Worm (Caenorhabditis elegans) whole organism, young adult: ENCODE results near the gene spe-45.

Source experiments
- B0019.2 ChIP-seq: fragments of 200-800 bp; sonication (Bioruptor generic); conservative IDR thresholded peaks from 2 replicates; pipeline ENCODE4 v1.3.6; 2022; ENCODE audit warnings: missing genetic modification reagents, missing genetic modification characterization, missing compliant biosample characterization
- C17E4.6 ChIP-seq: fragments of 200-800 bp; sonication (Bioruptor generic); IDR thresholded peaks from 2 replicates; pipeline ENCODE4 v1.3.6; 2022; ENCODE audit warnings: missing genetic modification reagents, missing genetic modification characterization, missing compliant biosample characterization
- F23B12.7 ChIP-seq: sonication (generic microtip); optimal IDR thresholded peaks from 2 replicates; lab custom pipeline; 2017; ENCODE audit warnings: missing genetic modification characterization, mild to moderate bottlenecking, missing compliant biosample characterization, antibody characterized with exemption, moderate library complexity; ENCODE audit not compliant: insufficient read depth
- F52B5.7 ChIP-seq: sonication (generic microtip); optimal IDR thresholded peaks from 2 replicates; lab custom pipeline; 2016; ENCODE audit warnings: mild to moderate bottlenecking, missing genetic modification characterization, missing compliant biosample characterization
- F55B11.4 ChIP-seq: sonication (generic microtip); optimal IDR thresholded peaks from 2 replicates; lab custom pipeline; 2016; ENCODE audit warnings: missing compliant biosample characterization, missing genetic modification characterization, borderline replicate concordance; ENCODE audit not compliant: insufficient read depth
- F57A8.1 ChIP-seq: fragments of 200-800 bp; sonication (Bioruptor generic); optimal IDR thresholded peaks from 2 replicates; lab custom pipeline; 2018; ENCODE audit warnings: mild to moderate bottlenecking, missing genetic modification characterization, moderate library complexity, missing compliant biosample characterization
- F57C9.4 ChIP-seq: sonication (generic microtip); optimal IDR thresholded peaks from 2 replicates; lab custom pipeline; 2017; ENCODE audit warnings: mild to moderate bottlenecking, missing genetic modification characterization, missing compliant biosample characterization
- K11D2.4 ChIP-seq: fragments of 200-800 bp; sonication (Bioruptor generic); IDR thresholded peaks from 2 replicates; pipeline ENCODE4 v1.3.6; 2022; ENCODE audit warnings: missing genetic modification reagents, missing genetic modification characterization, missing compliant biosample characterization
- K12H6.12 ChIP-seq: fragments of 200-800 bp; sonication (Bioruptor generic); optimal IDR thresholded peaks from 2 replicates; lab custom pipeline; 2018; ENCODE audit warnings: mild to moderate bottlenecking, missing genetic modification characterization, missing compliant biosample characterization
- Y67H2A.10 ChIP-seq: fragments of 200-800 bp; sonication (Bioruptor generic); conservative IDR thresholded peaks from 2 replicates; pipeline ENCODE4 v1.3.6; 2022; ENCODE audit warnings: missing genetic modification reagents, missing genetic modification characterization, missing compliant biosample characterization
- ZK185.1 ChIP-seq: sonication (generic microtip); optimal IDR thresholded peaks from 2 replicates; lab custom pipeline; 2016; ENCODE audit warnings: mild to moderate bottlenecking, missing genetic modification characterization, missing compliant biosample characterization; ENCODE audit not compliant: poor library complexity, severe bottlenecking
- akir-1 ChIP-seq: fragments of 200-800 bp; sonication (Bioruptor generic); optimal IDR thresholded peaks from 2 replicates; lab custom pipeline; 2018; ENCODE audit warnings: mild to moderate bottlenecking, missing genetic modification characterization, moderate library complexity, missing compliant biosample characterization
- atf-7 ChIP-seq: sonication (generic microtip); optimal IDR thresholded peaks from 2 replicates; lab custom pipeline; 2017; ENCODE audit warnings: mild to moderate bottlenecking, missing genetic modification characterization, missing compliant biosample characterization
- athp-1 ChIP-seq: sonication (generic microtip); optimal IDR thresholded peaks from 2 replicates; lab custom pipeline; 2017; ENCODE audit warnings: mild to moderate bottlenecking, missing genetic modification characterization, missing compliant biosample characterization
- attf-6 ChIP-seq: fragments of 200-800 bp; sonication (Bioruptor generic); IDR thresholded peaks from 2 replicates; pipeline ENCODE4 v1.3.6; 2022; ENCODE audit warnings: missing genetic modification reagents, missing genetic modification characterization, missing compliant biosample characterization
- ccch-3 ChIP-seq: fragments of 200-800 bp; sonication (Bioruptor generic); optimal IDR thresholded peaks from 2 replicates; lab custom pipeline; 2018; ENCODE audit warnings: mild to moderate bottlenecking, missing genetic modification characterization, missing compliant biosample characterization
- cebp-2 ChIP-seq: fragments of 200-800 bp; sonication (Bioruptor generic); IDR thresholded peaks from 2 replicates; pipeline ENCODE4 v1.3.6; 2022; ENCODE audit warnings: missing genetic modification characterization, missing compliant biosample characterization
- ceh-100 ChIP-seq: fragments of 200-800 bp; sonication (Bioruptor generic); IDR thresholded peaks from 2 replicates; pipeline ENCODE4 v1.3.6; 2022; ENCODE audit warnings: missing genetic modification reagents, missing genetic modification characterization, missing compliant biosample characterization
- chd-7 ChIP-seq: sonication (generic microtip); optimal IDR thresholded peaks from 2 replicates; lab custom pipeline; 2016; ENCODE audit warnings: mild to moderate bottlenecking, missing genetic modification characterization, moderate library complexity, missing compliant biosample characterization
- dox-1 ChIP-seq: fragments of 200-800 bp; sonication (Bioruptor generic); IDR thresholded peaks from 2 replicates; pipeline ENCODE4 v1.3.6; 2022; ENCODE audit warnings: missing genetic modification reagents, missing genetic modification characterization, missing compliant biosample characterization
- efl-1 ChIP-seq: fragments of 150-350 bp; optimal IDR thresholded peaks from 2 replicates; lab custom pipeline; 2014; ENCODE audit warnings: missing biosample characterization, missing genetic modification reagents, missing genetic modification characterization
- egl-18 ChIP-seq: fragments of 200-800 bp; sonication (Bioruptor generic); IDR thresholded peaks from 2 replicates; pipeline ENCODE4 v1.3.6; 2022; ENCODE audit warnings: missing genetic modification reagents, missing genetic modification characterization, missing compliant biosample characterization
- ekl-4 ChIP-seq: fragments of 200-800 bp; sonication (Bioruptor generic); IDR thresholded peaks from 2 replicates; pipeline ENCODE4 v1.3.6; 2022; ENCODE audit warnings: missing genetic modification reagents, missing genetic modification characterization, missing compliant biosample characterization
- ets-4 ChIP-seq: fragments of 200-800 bp; sonication (Bioruptor generic); optimal IDR thresholded peaks from 2 replicates; lab custom pipeline; 2018; ENCODE audit warnings: mild to moderate bottlenecking, missing genetic modification characterization, missing compliant biosample characterization
- gei-17 ChIP-seq: fragments of 200-800 bp; sonication (Bioruptor generic); optimal IDR thresholded peaks from 2 replicates; lab custom pipeline; 2018; ENCODE audit warnings: mild to moderate bottlenecking, missing genetic modification characterization, missing compliant biosample characterization
- hlh-12 ChIP-seq: sonication (generic microtip); optimal IDR thresholded peaks from 2 replicates; lab custom pipeline; 2016; ENCODE audit warnings: missing genetic modification characterization, missing compliant biosample characterization
- hrde-1 ChIP-seq: sonication (generic microtip); optimal IDR thresholded peaks from 2 replicates; lab custom pipeline; 2016; ENCODE audit warnings: missing genetic modification characterization, mild to moderate bottlenecking, missing compliant biosample characterization, moderate library complexity, missing genotype, missing genetic modification reagents, borderline replicate concordance
- lag-1 ChIP-seq: fragments of 200-800 bp; sonication (Bioruptor generic); IDR thresholded peaks from 2 replicates; pipeline ENCODE4 v1.3.6; 2022; ENCODE audit warnings: missing genetic modification reagents, missing genetic modification characterization, missing compliant biosample characterization
- lin-26 ChIP-seq: fragments of 200-800 bp; sonication (Bioruptor generic); IDR thresholded peaks from 2 replicates; pipeline ENCODE4 v1.3.6; 2022; ENCODE audit warnings: missing genetic modification reagents, missing genetic modification characterization, missing compliant biosample characterization
- madf-6 ChIP-seq: fragments of 200-800 bp; sonication (Bioruptor generic); IDR thresholded peaks from 2 replicates; pipeline ENCODE4 v1.3.6; 2022; ENCODE audit warnings: missing genetic modification reagents, missing genetic modification characterization, missing compliant biosample characterization
- madf-8 ChIP-seq: fragments of 200-800 bp; sonication (Bioruptor generic); conservative IDR thresholded peaks from 2 replicates; pipeline ENCODE4 v1.3.6; 2022; ENCODE audit warnings: missing genetic modification reagents, missing genetic modification characterization, missing compliant biosample characterization
- mcd-1 ChIP-seq: fragments of 200-800 bp; sonication (Bioruptor generic); IDR thresholded peaks from 2 replicates; pipeline ENCODE4 v1.3.6; 2022; ENCODE audit warnings: missing genetic modification reagents, missing genetic modification characterization, missing compliant biosample characterization
- nfya-1 ChIP-seq: sonication (generic microtip); optimal IDR thresholded peaks from 2 replicates; lab custom pipeline; 2017; ENCODE audit warnings: antibody characterized with exemption, missing compliant biosample characterization, missing genetic modification characterization, borderline replicate concordance; ENCODE audit not compliant: insufficient read depth
- nfyb-1 ChIP-seq: fragments of 200-800 bp; sonication (Bioruptor generic); IDR thresholded peaks from 2 replicates; pipeline ENCODE4 v1.3.6; 2022; ENCODE audit warnings: missing genetic modification reagents, missing genetic modification characterization, missing compliant biosample characterization
- nhr-120 ChIP-seq: fragments of 200-800 bp; sonication (Bioruptor generic); IDR thresholded peaks from 2 replicates; pipeline ENCODE4 v1.3.6; 2022; ENCODE audit warnings: missing genetic modification characterization, missing compliant biosample characterization
- nhr-27 ChIP-seq: fragments of 200-800 bp; sonication (Bioruptor generic); optimal IDR thresholded peaks from 2 replicates; lab custom pipeline; 2018; ENCODE audit warnings: mild to moderate bottlenecking, missing genetic modification characterization, moderate library complexity, missing compliant biosample characterization
- pbrm-1 ChIP-seq: fragments of 200-800 bp; sonication (Bioruptor generic); IDR thresholded peaks from 2 replicates; pipeline ENCODE4 v1.3.6; 2022; ENCODE audit warnings: missing genetic modification reagents, missing genetic modification characterization, missing compliant biosample characterization
- rcor-1 ChIP-seq: fragments of 200-800 bp; sonication (Bioruptor generic); IDR thresholded peaks from 2 replicates; pipeline ENCODE4 v1.3.6; 2022; ENCODE audit warnings: missing genetic modification reagents, missing genetic modification characterization, missing compliant biosample characterization
- repo-1 ChIP-seq: sonication (generic microtip); optimal IDR thresholded peaks from 2 replicates; lab custom pipeline; 2017; ENCODE audit warnings: mild to moderate bottlenecking, missing genetic modification characterization, missing compliant biosample characterization
- snpc-1.1 ChIP-seq: sonication (generic microtip); optimal IDR thresholded peaks from 2 replicates; lab custom pipeline; 2017; ENCODE audit warnings: missing genetic modification characterization, mild to moderate bottlenecking, missing compliant biosample characterization, antibody characterized with exemption, moderate library complexity, missing genotype, missing genetic modification reagents; ENCODE audit not compliant: insufficient read depth
- snpc-4 ChIP-seq, 5 experiments: fragments of 150-350 bp in 1 of 5; sonication (generic microtip) in 4 of 5; optimal IDR thresholded peaks; 2 replicates each; lab custom pipeline; 2014 to 2018; ENCODE audit warnings: missing genetic modification characterization in 5 of 5, missing biosample characterization in 3 of 5, antibody characterized with exemption in 2 of 5, mild to moderate bottlenecking in 2 of 5, missing compliant biosample characterization in 2 of 5, missing genotype in 2 of 5, moderate library complexity in 2 of 5, missing genetic modification reagents in 1 of 5
- somi-1 ChIP-seq: fragments of 200-800 bp; sonication (Bioruptor generic); optimal IDR thresholded peaks from 2 replicates; lab custom pipeline; 2018; ENCODE audit warnings: mild to moderate bottlenecking, missing genetic modification characterization, missing compliant biosample characterization
- tlf-1 ChIP-seq: fragments of 200-800 bp; sonication (Bioruptor generic); optimal IDR thresholded peaks from 2 replicates; lab custom pipeline; 2018; ENCODE audit warnings: mild to moderate bottlenecking, missing genetic modification characterization, missing compliant biosample characterization
- unc-130 ChIP-seq: sonication (generic microtip); optimal IDR thresholded peaks from 2 replicates; lab custom pipeline; 2016; ENCODE audit warnings: missing genetic modification reagents, missing genetic modification characterization, missing compliant biosample characterization
- ztf-25 ChIP-seq: fragments of 200-800 bp; sonication (Bioruptor generic); IDR thresholded peaks from 2 replicates; pipeline ENCODE4 v1.3.6; 2022; ENCODE audit warnings: missing genetic modification reagents, missing genetic modification characterization, missing compliant biosample characterization
- ztf-26 ChIP-seq: sonication (generic microtip); optimal IDR thresholded peaks from 2 replicates; lab custom pipeline; 2017; ENCODE audit warnings: missing genetic modification characterization, missing compliant biosample characterization
- ztf-3 ChIP-seq: fragments of 200-800 bp; sonication (Bioruptor generic); optimal IDR thresholded peaks from 2 replicates; lab custom pipeline; 2018; ENCODE audit warnings: mild to moderate bottlenecking, missing genetic modification characterization, missing compliant biosample characterization

spe-45 gene

ce11 chrIV:12404137-12404536 lies 14.2 kb upstream of the spe-45 start, which contains the start of gene gex-3 (continued):
- no peak for TF ChIP-seq ztf-3
- peak; percentile 76 for TF ChIP-seq madf-8
- TF ChIP-seq ekl-4: peak; percentile 71; the same call in 1 of the 2 replicates
- no peak for TF ChIP-seq ets-4 (GFP tag; lab: Kevin White, UChicago)
- no peak for TF ChIP-seq ccch-3 (GFP tag; lab: Kevin White, UChicago)
- TF ChIP-seq unc-130 (GFP tag; lab: Kevin White, UChicago): no peak
- peak; percentile 34 for TF ChIP-seq snpc-4 (GFP tag; optimal IDR thresholded peaks at IDR 0.05; lab: Kevin White, UChicago)
- TF ChIP-seq snpc-4 (tag; optimal IDR thresholded peaks at IDR 0.05; lab: Kevin White, UChicago): peak in 3 of 4 experiments; percentile 62 to 73 (median 64)
- no peak for TF ChIP-seq hlh-12 (tag; lab: Kevin White, UChicago)
- TF ChIP-seq lin-26: 0 out of 2 replicates have a peak, but pooled peaks have one; percentile 8
- TF ChIP-seq madf-6 (GFP tag; lab: Robert Waterston, UW): peak; percentile 92
- 0 out of 2 replicates have a peak, but pooled peaks have one; percentile 32 for TF ChIP-seq C17E4.6 (GFP tag; lab: Robert Waterston, UW)
- peak; percentile 74 for TF ChIP-seq rcor-1 (GFP tag; lab: Robert Waterston, UW)
- peak; percentile 95 for TF ChIP-seq efl-1 (GFP tag; lab: Kevin White, UChicago)
- TF ChIP-seq F55B11.4 (tag; lab: Kevin White, UChicago): no peak
- TF ChIP-seq F52B5.7: no peak
- TF ChIP-seq attf-6 (GFP tag; lab: Robert Waterston, UW): no peak
- TF ChIP-seq F57A8.1 (GFP tag; lab: Kevin White, UChicago): no peak
- TF ChIP-seq ceh-100: peak; percentile 76
- no peak for TF ChIP-seq Y67H2A.10 (GFP tag; lab: Robert Waterston, UW)
- no peak for TF ChIP-seq snpc-1.1
- no peak for TF ChIP-seq K11D2.4 (GFP tag; lab: Robert Waterston, UW)
- TF ChIP-seq ztf-26 (tag; lab: Kevin White, UChicago): no peak
- TF ChIP-seq athp-1 (tag; lab: Kevin White, UChicago): no peak
- TF ChIP-seq nfyb-1 (GFP tag; lab: Robert Waterston, UW): peak; percentile 69; the same call in 1 of the 2 replicates
- TF ChIP-seq atf-7 (tag; lab: Kevin White, UChicago): no peak
- TF ChIP-seq B0019.2: no peak
- peak; percentile 73; the same call in 1 of the 2 replicates for TF ChIP-seq pbrm-1
- no peak for TF ChIP-seq gei-17
- TF ChIP-seq egl-18 (GFP tag; lab: Robert Waterston, UW): no peak
- no peak for TF ChIP-seq lag-1 (GFP tag; lab: Robert Waterston, UW)
- TF ChIP-seq mcd-1: peak; percentile 95
- no peak for TF ChIP-seq repo-1 (tag; lab: Kevin White, UChicago)
- TF ChIP-seq F23B12.7 (tag; lab: Kevin White, UChicago): peak; percentile 88
- peak; percentile 87 for TF ChIP-seq dox-1 (GFP tag; lab: Robert Waterston, UW)
- peak; percentile 28 for TF ChIP-seq K12H6.12 (tag; lab: Kevin White, UChicago)
- TF ChIP-seq tlf-1: peak; percentile 79
- peak; percentile 48 for TF ChIP-seq ZK185.1 (tag; lab: Kevin White, UChicago)
- TF ChIP-seq hrde-1: no peak
- no peak for TF ChIP-seq cebp-2 (GFP tag; lab: Robert Waterston, UW)
- TF ChIP-seq nhr-27 (tag; lab: Kevin White, UChicago): no peak
- no peak for TF ChIP-seq chd-7 (tag; lab: Kevin White, UChicago)
- no peak for TF ChIP-seq akir-1 (GFP tag; lab: Kevin White, UChicago)
- TF ChIP-seq nhr-120 (GFP tag; lab: Robert Waterston, UW): no peak
- TF ChIP-seq somi-1 (GFP tag; lab: Kevin White, UChicago): no peak
- TF ChIP-seq ztf-25: 0 out of 2 replicates have a peak, but pooled peaks have one; percentile 11
- TF ChIP-seq F57C9.4 (tag; lab: Kevin White, UChicago): no peak
- no peak for TF ChIP-seq nfya-1
